Worm (Caenorhabditis elegans) whole organism, L4 larva: ENCODE data around the gene Y49E10.16.
A peak's percentile ranks its signal among the peaks of the same experiment; 100 is the strongest.

Experiments used
- Y105C5A.15 ChIP-seq: fragments of 200-800 bp; sonication (Bioruptor generic); IDR thresholded peaks from 2 replicates; pipeline ENCODE4 v1.3.6; 2022; ENCODE audit warnings: missing genetic modification characterization, missing compliant biosample characterization
- aha-1 ChIP-seq: fragments of 150-350 bp; peaks from one replicate; lab custom pipeline; 2014; ENCODE audit warnings: missing biosample characterization, missing genetic modification characterization
- aly-2 ChIP-seq: sonication (generic microtip); optimal IDR thresholded peaks from 2 replicates; lab custom pipeline; 2018; ENCODE audit warnings: missing biosample characterization, missing genetic modification characterization
- ama-1 ChIP-seq: fragments of 150-350 bp; optimal IDR thresholded peaks from 2 replicates; lab custom pipeline; 2014; ENCODE audit warnings: inconsistent platforms, mixed read lengths
- arid-1 ChIP-seq: fragments of 200-800 bp; sonication (Bioruptor generic); conservative IDR thresholded peaks from 2 replicates; pipeline ENCODE4 v1.3.6; 2022; ENCODE audit warnings: missing genetic modification reagents, missing genetic modification characterization, missing compliant biosample characterization
- ceh-28 ChIP-seq: fragments of 150-350 bp; optimal IDR thresholded peaks from 2 replicates; lab custom pipeline; 2014; ENCODE audit warnings: missing biosample characterization, missing genetic modification reagents, missing genetic modification characterization
- ces-1 ChIP-seq: fragments of 150-350 bp; sonication (generic microtip); optimal IDR thresholded peaks from 4 replicates; lab custom pipeline; 2014; ENCODE audit warnings: missing biosample characterization, missing genetic modification reagents, missing genetic modification characterization
- cey-2 ChIP-seq: sonication (generic microtip); optimal IDR thresholded peaks from 3 replicates; lab custom pipeline; 2017; ENCODE audit warnings: missing genetic modification characterization, mild to moderate bottlenecking, missing compliant biosample characterization, antibody characterized with exemption, borderline replicate concordance; ENCODE audit not compliant: insufficient read depth
- dmd-6 ChIP-seq: fragments of 200-800 bp; sonication (Bioruptor generic); IDR thresholded peaks from 2 replicates; pipeline ENCODE4 v1.3.6; 2022; ENCODE audit warnings: missing genetic modification reagents, missing genetic modification characterization, missing compliant biosample characterization
- dmd-8 ChIP-seq: fragments of 200-800 bp; sonication (Bioruptor generic); IDR thresholded peaks from 2 replicates; pipeline ENCODE4 v1.3.6; 2022; ENCODE audit warnings: missing genetic modification characterization, missing compliant biosample characterization
- dpl-1 ChIP-seq: fragments of 150-350 bp; optimal IDR thresholded peaks from 2 replicates; lab custom pipeline; 2014; ENCODE audit warnings: missing biosample characterization, missing genetic modification reagents, missing genetic modification characterization
- dve-1 ChIP-seq: sonication (generic microtip); optimal IDR thresholded peaks from 2 replicates; lab custom pipeline; 2017; ENCODE audit warnings: antibody characterized with exemption, mild to moderate bottlenecking, missing genetic modification characterization, missing compliant biosample characterization; ENCODE audit not compliant: insufficient read depth
- fkh-10 ChIP-seq: fragments of 150-350 bp; optimal IDR thresholded peaks from 2 replicates; lab custom pipeline; 2014; ENCODE audit warnings: missing biosample characterization, missing genetic modification reagents, missing genetic modification characterization
- hlh-11 ChIP-seq: fragments of 200-800 bp; sonication (Bioruptor generic); optimal IDR thresholded peaks from 2 replicates; lab custom pipeline; 2018; ENCODE audit warnings: mild to moderate bottlenecking, missing genetic modification characterization, missing compliant biosample characterization
- hlh-30 ChIP-seq: sonication (generic microtip); optimal IDR thresholded peaks from 2 replicates; lab custom pipeline; 2017; ENCODE audit warnings: antibody characterized with exemption, mild to moderate bottlenecking, missing genetic modification characterization, missing compliant biosample characterization; ENCODE audit not compliant: insufficient read depth
- hmg-1.1 ChIP-seq: fragments of 200-800 bp; sonication (Bioruptor generic); IDR thresholded peaks from 2 replicates; pipeline ENCODE4 v1.3.6; 2022; ENCODE audit warnings: missing genetic modification reagents, missing genetic modification characterization, missing compliant biosample characterization
- lin-1 ChIP-seq: fragments of 200-800 bp; sonication (Bioruptor generic); IDR thresholded peaks from 2 replicates; pipeline ENCODE4 v1.3.6; 2022; ENCODE audit warnings: missing genetic modification reagents, missing genetic modification characterization, missing compliant biosample characterization
- lin-13 ChIP-seq: fragments of 150-350 bp; optimal IDR thresholded peaks from 2 replicates; lab custom pipeline; 2014; ENCODE audit warnings: missing biosample characterization, missing genetic modification reagents, missing genetic modification characterization
- lin-29 ChIP-seq: fragments of 200-800 bp; sonication (Bioruptor generic); IDR thresholded peaks from 2 replicates; pipeline ENCODE4 v1.3.6; 2022; ENCODE audit warnings: missing genetic modification reagents, missing genetic modification characterization, missing compliant biosample characterization
- lin-38 ChIP-seq: fragments of 200-800 bp; sonication (Bioruptor generic); IDR thresholded peaks from 2 replicates; pipeline ENCODE4 v1.3.6; 2022; ENCODE audit warnings: missing genetic modification reagents, missing genetic modification characterization, missing compliant biosample characterization
- lin-39 ChIP-seq: fragments of 150-350 bp; optimal IDR thresholded peaks from 2 replicates; lab custom pipeline; 2014; ENCODE audit warnings: missing biosample characterization, missing genetic modification reagents, missing genetic modification characterization
- lir-3 ChIP-seq: sonication (generic microtip); optimal IDR thresholded peaks from 2 replicates; lab custom pipeline; 2016; ENCODE audit warnings: mild to moderate bottlenecking, missing genetic modification characterization, missing compliant biosample characterization
- lsy-2 ChIP-seq, 2 experiments: fragments of 150-350 bp in 1 of 2; sonication (generic microtip) in 1 of 2; optimal IDR thresholded peaks; 2 replicates each; lab custom pipeline; 2014 to 2017; ENCODE audit warnings: missing biosample characterization in 2 of 2, missing genetic modification characterization in 2 of 2
- madf-5 ChIP-seq, 2 experiments: fragments of 200-800 bp; sonication (Bioruptor generic); IDR thresholded peaks; 2 replicates each; pipeline ENCODE4 v1.3.6; 2022; ENCODE audit warnings: missing compliant biosample characterization in 2 of 2, missing genetic modification characterization in 2 of 2
- mdl-1 ChIP-seq, 2 experiments: fragments of 150-350 bp in 1 of 2; sonication (generic microtip) in 1 of 2; optimal IDR thresholded peaks; 2 replicates each; lab custom pipeline; 2014 to 2017; ENCODE audit warnings: missing biosample characterization in 2 of 2, missing genetic modification characterization in 2 of 2
- mep-1 ChIP-seq: fragments of 150-350 bp; sonication (generic microtip); optimal IDR thresholded peaks from 3 replicates; lab custom pipeline; 2014; ENCODE audit warnings: missing biosample characterization, missing genetic modification characterization
- mxl-3 ChIP-seq: fragments of 200-800 bp; sonication (Bioruptor generic); optimal IDR thresholded peaks from 2 replicates; lab custom pipeline; 2018; ENCODE audit warnings: mild to moderate bottlenecking, missing genetic modification characterization, missing compliant biosample characterization
- nhr-102 ChIP-seq: sonication (generic microtip); optimal IDR thresholded peaks from 2 replicates; lab custom pipeline; 2016; ENCODE audit warnings: mild to moderate bottlenecking, missing genetic modification characterization, moderate library complexity, missing compliant biosample characterization
- nhr-11 ChIP-seq: fragments of 150-350 bp; optimal IDR thresholded peaks from 2 replicates; lab custom pipeline; 2014; ENCODE audit warnings: missing biosample characterization, missing genetic modification characterization
- nhr-111 ChIP-seq: fragments of 200-800 bp; sonication (Bioruptor generic); optimal IDR thresholded peaks from 2 replicates; lab custom pipeline; 2018; ENCODE audit warnings: mild to moderate bottlenecking, missing genetic modification characterization, missing compliant biosample characterization
- nhr-41 ChIP-seq: fragments of 200-800 bp; sonication (Bioruptor generic); IDR thresholded peaks from 2 replicates; pipeline ENCODE4 v1.3.6; 2022; ENCODE audit warnings: missing genetic modification reagents, missing genetic modification characterization, missing compliant biosample characterization
- nhr-6 ChIP-seq: fragments of 150-350 bp; optimal IDR thresholded peaks from 2 replicates; lab custom pipeline; 2014; ENCODE audit warnings: missing biosample characterization, missing genetic modification characterization
- nhr-76 ChIP-seq: fragments of 150-350 bp; optimal IDR thresholded peaks from 2 replicates; lab custom pipeline; 2014; ENCODE audit warnings: missing biosample characterization, missing genetic modification characterization
- pha-4 ChIP-seq, 2 experiments: fragments of 150-350 bp in 1 of 2; fragments of 200-800 bp in 1 of 2; sonication (Bioruptor generic) in 1 of 2; IDR thresholded peaks in 1 of 2; optimal IDR thresholded peaks in 1 of 2; 2 replicates each; pipeline versions ENCODE4 v1.3.6 to Lab custom; 2014 to 2022; ENCODE audit warnings: missing genetic modification characterization in 2 of 2, missing genetic modification reagents in 2 of 2, missing biosample characterization in 1 of 2, missing compliant biosample characterization in 1 of 2
- php-3 ChIP-seq: fragments of 200-800 bp; sonication (Bioruptor generic); IDR thresholded peaks from 2 replicates; pipeline ENCODE4 v1.3.6; 2022; ENCODE audit warnings: missing genetic modification reagents, missing genetic modification characterization, missing compliant biosample characterization
- rbr-2 ChIP-seq: sonication (generic microtip); optimal IDR thresholded peaks from 2 replicates; lab custom pipeline; 2016; ENCODE audit warnings: missing genotype, missing genetic modification characterization, missing compliant biosample characterization
- sdz-12 ChIP-seq: fragments of 200-800 bp; sonication (Bioruptor generic); optimal IDR thresholded peaks from 2 replicates; lab custom pipeline; 2018; ENCODE audit warnings: mild to moderate bottlenecking, missing genetic modification characterization, missing compliant biosample characterization
- set-16 ChIP-seq: fragments of 200-800 bp; sonication (Bioruptor generic); IDR thresholded peaks from 2 replicates; pipeline ENCODE4 v1.3.6; 2022; ENCODE audit warnings: missing genetic modification reagents, missing genetic modification characterization, missing compliant biosample characterization
- snpc-4 ChIP-seq: fragments of 150-350 bp; optimal IDR thresholded peaks from 2 replicates; lab custom pipeline; 2014; ENCODE audit warnings: missing biosample characterization, missing genetic modification characterization
- spr-1 ChIP-seq: sonication (generic microtip); optimal IDR thresholded peaks from 2 replicates; lab custom pipeline; 2016; ENCODE audit warnings: mild to moderate bottlenecking, missing genetic modification characterization, missing compliant biosample characterization
- spr-3 ChIP-seq: fragments of 200-800 bp; sonication (Bioruptor generic); optimal IDR thresholded peaks from 2 replicates; lab custom pipeline; 2018; ENCODE audit warnings: mild to moderate bottlenecking, missing genetic modification characterization, missing compliant biosample characterization
- unc-39 ChIP-seq: sonication (generic microtip); optimal IDR thresholded peaks from 2 replicates; lab custom pipeline; 2017; ENCODE audit warnings: missing biosample characterization, missing genetic modification characterization
- unc-62 ChIP-seq, 3 experiments: fragments of 150-350 bp in 1 of 3; sonication (generic microtip); optimal IDR thresholded peaks in 2 of 3; peaks in 1 of 3; 1 replicate in 1 of 3; 2 replicates in 2 of 3; lab custom pipeline; 2014 to 2017; ENCODE audit warnings: missing biosample characterization in 3 of 3, missing genetic modification characterization in 3 of 3, missing genetic modification reagents in 3 of 3, missing genotype in 1 of 3
- vab-7 ChIP-seq: fragments of 200-800 bp; sonication (Bioruptor generic); IDR thresholded peaks from 2 replicates; pipeline ENCODE4 v1.3.6; 2022; ENCODE audit warnings: missing genetic modification reagents, missing genetic modification characterization, missing compliant biosample characterization
- ztf-11 ChIP-seq: fragments of 150-350 bp; optimal IDR thresholded peaks from 2 replicates; lab custom pipeline; 2014; ENCODE audit warnings: missing biosample characterization, missing genetic modification characterization
- ztf-7 ChIP-seq: fragments of 150-350 bp; optimal IDR thresholded peaks from 2 replicates; lab custom pipeline; 2014; ENCODE audit warnings: missing biosample characterization, missing genetic modification characterization

Gene Y49E10.16

ce11 chrIII:12437020-12437419 is 6.7 kb downstream of the Y49E10.16 start:
- TF ChIP-seq arid-1 (GFP tag; lab: Robert Waterston, UW), result no peak
- no peak for TF ChIP-seq nhr-111
- TF ChIP-seq aha-1 (tag; lab: Kevin White, UChicago), result peak; percentile 95

ce11 chrIII:12439056-12439455 is 8.7 kb downstream of the Y49E10.16 start:
- TF ChIP-seq mxl-3 (no peak), hlh-11 (no peak), set-16 (peak; percentile 81), spr-1 (no peak), lir-3 (tag; lab: Kevin White, UChicago) (no peak), lin-39 (tag; lab: Kevin White, UChicago) (no peak)

ce11 chrIII:12443880-12444279 is 13.6 kb downstream of the Y49E10.16 start:
- TF ChIP-seq fkh-10 (no peak), sdz-12 (GFP tag; lab: Kevin White, UChicago) (no peak), nhr-11 (tag; lab: Kevin White, UChicago) (no peak), php-3 (no peak), spr-3 (GFP tag; lab: Kevin White, UChicago) (no peak), nhr-102 (tag; lab: Kevin White, UChicago) (no peak), nhr-41 (GFP tag; lab: Robert Waterston, UW) (no peak), Y105C5A.15 (GFP tag; lab: Robert Waterston, UW) (no peak), hlh-30 (tag; lab: Kevin White, UChicago) (no peak), unc-39 (no peak), mep-1 (tag; lab: Kevin White, UChicago) (no peak), ztf-7 (tag; lab: Kevin White, UChicago) (no peak), lin-38 (GFP tag; lab: Robert Waterston, UW) (no peak), ceh-28 (tag; lab: Kevin White, UChicago) (no peak), madf-5 (GFP tag; IDR thresholded peaks at IDR 0.05; lab: Robert Waterston, UW) (no peak), nhr-6 (tag; lab: Kevin White, UChicago) (no peak), lin-1 (no peak), hlh-11 (no peak)
- TF ChIP-seq, all 104 proteins: peak for 0

- peak; percentile 10 for TF ChIP-seq mxl-3
- TF ChIP-seq dmd-6, result peak; percentile 73
- no peak for TF ChIP-seq nhr-76 (tag; lab: Kevin White, UChicago)
- peak; percentile 64 for TF ChIP-seq php-3
- no peak for TF ChIP-seq vab-7 (GFP tag; lab: Robert Waterston, UW)
- TF ChIP-seq nhr-6 (tag; lab: Kevin White, UChicago), result no peak
- TF ChIP-seq hlh-11, result peak; percentile 48
- no peak for TF ChIP-seq lin-29 (GFP tag; lab: Robert Waterston, UW)
- no peak for TF ChIP-seq mdl-1 (tag; optimal IDR thresholded peaks at IDR 0.05; lab: Kevin White, UChicago)
- TF ChIP-seq unc-62 (GFP tag; optimal IDR thresholded peaks at IDR 0.05 in 1 of 2; lab: Kevin White, UChicago), result peak in 1 of 2 experiments; percentile 32
- TF ChIP-seq unc-62 (tag; optimal IDR thresholded peaks at IDR 0.05; lab: Kevin White, UChicago), result no peak
- no peak for TF ChIP-seq ama-1 (lab: Kevin White, UChicago)
- TF ChIP-seq snpc-4 (tag; lab: Kevin White, UChicago), result no peak
- TF ChIP-seq hmg-1.1 (GFP tag; lab: Robert Waterston, UW), result no peak
- TF ChIP-seq pha-4 (GFP tag; IDR thresholded peaks at IDR 0.05; lab: Robert Waterston, UW), result no peak
- no peak for TF ChIP-seq pha-4 (tag; optimal IDR thresholded peaks at IDR 0.05; lab: Kevin White, UChicago)
- peak; percentile 27 for TF ChIP-seq dve-1 (tag; lab: Kevin White, UChicago)
- no peak for TF ChIP-seq dmd-8 (GFP tag; lab: Robert Waterston, UW)
- no peak for TF ChIP-seq dpl-1
- no peak for TF ChIP-seq cey-2 (tag; lab: Kevin White, UChicago)
- no peak for TF ChIP-seq aha-1 (tag; lab: Kevin White, UChicago)
- TF ChIP-seq lin-13 (GFP tag; lab: Kevin White, UChicago), result no peak
- no peak for TF ChIP-seq ces-1 (GFP tag; lab: Kevin White, UChicago)
- no peak for TF ChIP-seq ztf-11
- TF ChIP-seq madf-5 (GFP tag; IDR thresholded peaks at IDR 0.05; lab: Robert Waterston, UW), result no peak
- no peak for TF ChIP-seq hlh-30 (tag; lab: Kevin White, UChicago)
- TF ChIP-seq rbr-2, result no peak
- no peak for TF ChIP-seq aly-2 (tag; lab: Kevin White, UChicago)
- no peak for TF ChIP-seq lsy-2 (tag; optimal IDR thresholded peaks at IDR 0.05; lab: Kevin White, UChicago)
- no peak for TF ChIP-seq nhr-41 (GFP tag; lab: Robert Waterston, UW)
These were observed 14.9 kb downstream of the Y49E10.16 start for ce11 chrIII:12445223-12445622.
